Worm (Caenorhabditis elegans): ENCODE results near the gene gcy-27.

- TF ChIP-seq lin-13 (GFP tag; optimal IDR thresholded peaks at IDR 0.05): no peak
- TF ChIP-seq aly-2 (tag; optimal IDR thresholded peaks at IDR 0.05): no peak
- no peak for TF ChIP-seq lsy-2 (tag; optimal IDR thresholded peaks at IDR 0.05)
- no peak for TF ChIP-seq Y55F3AM.14 (GFP tag; optimal IDR thresholded peaks at IDR 0.05)
- TF ChIP-seq unc-62 (GFP tag; optimal IDR thresholded peaks at IDR 0.05): no peak
- no peak for TF ChIP-seq zag-1 (tag; optimal IDR thresholded peaks at IDR 0.05)
- no peak for TF ChIP-seq lin-11 (tag; optimal IDR thresholded peaks at IDR 0.05)
- no peak for TF ChIP-seq ztf-11 (tag; optimal IDR thresholded peaks at IDR 0.05)
- TF ChIP-seq sma-9 (GFP tag; optimal IDR thresholded peaks at IDR 0.05): no peak
- no peak for TF ChIP-seq sma-9 (tag; optimal IDR thresholded peaks at IDR 0.05)
- no peak for TF ChIP-seq nhr-11 (tag; optimal IDR thresholded peaks at IDR 0.05)
- TF ChIP-seq nhr-129 (tag; optimal IDR thresholded peaks at IDR 0.05): no peak
- no peak for TF ChIP-seq blmp-1 (tag; optimal IDR thresholded peaks at IDR 0.05; ENCODE audit: insufficient read depth)
Measured at ce11 chrIV:17453996-17454395, 17.5 kb upstream of the gcy-27 start.

Measured in whole organism, L2 larva.